Fruit fly (Drosophila melanogaster) whole organism, embryonic: ENCODE data around the gene Frq2.
A peak's percentile ranks its signal among the peaks of the same experiment; 100 is the strongest.

Experiments used
- Asciz ChIP-seq: fragments of 200-800 bp; sonication (Bioruptor generic); optimal IDR thresholded peaks from 2 replicates; lab custom pipeline; 2017; ENCODE audit warnings: missing biosample characterization, mild to moderate bottlenecking, missing genetic modification characterization, missing genetic modification reagents
- Atf-2 ChIP-seq: fragments of 200-800 bp; sonication (Bioruptor generic); optimal IDR thresholded peaks from 2 replicates; lab custom pipeline; 2016; ENCODE audit warnings: missing biosample characterization, missing genetic modification characterization
- BEAF-32 ChIP-seq: fragments of 200-800 bp; sonication (Bioruptor generic); optimal IDR thresholded peaks from 3 replicates; lab custom pipeline; 2017; ENCODE audit warnings: missing biosample characterization, missing genetic modification characterization, mild to moderate bottlenecking, moderate library complexity, missing genetic modification reagents
- Bdp1 ChIP-seq: fragments of 200-800 bp; sonication (Bioruptor generic); optimal IDR thresholded peaks from 3 replicates; lab custom pipeline; 2016; ENCODE audit warnings: missing biosample characterization, missing genetic modification characterization
- Bgb ChIP-seq: fragments of 200-800 bp; sonication (Bioruptor generic); IDR thresholded peaks from 2 replicates; pipeline ENCODE4 v1.3.6; 2022; ENCODE audit warnings: missing biosample characterization, missing genetic modification characterization; ENCODE audit not compliant: partially characterized antibody
- BtbVII ChIP-seq: fragments of 200-800 bp; sonication (Bioruptor generic); optimal IDR thresholded peaks from 3 replicates; lab custom pipeline; 2017; ENCODE audit warnings: missing biosample characterization, mild to moderate bottlenecking, missing genetic modification characterization
- CG11085 ChIP-seq: fragments of 200-800 bp; sonication (Bioruptor generic); IDR thresholded peaks from 2 replicates; pipeline ENCODE4 v1.3.6; 2022; ENCODE audit warnings: missing biosample characterization, missing genetic modification characterization
- CG11093 ChIP-seq: fragments of 200-800 bp; sonication (Bioruptor generic); IDR thresholded peaks from 3 replicates; pipeline ENCODE4 v1.3.6; 2022; ENCODE audit warnings: missing biosample characterization, missing genetic modification characterization
- CG11456 ChIP-seq: fragments of 200-800 bp; sonication (Bioruptor generic); IDR thresholded peaks from 3 replicates; pipeline ENCODE4 v1.3.6; 2022; ENCODE audit warnings: missing biosample characterization, missing genetic modification characterization
- CG12071 ChIP-seq: fragments of 200-800 bp; sonication (Bioruptor generic); optimal IDR thresholded peaks from 3 replicates; lab custom pipeline; 2018; ENCODE audit warnings: missing biosample characterization, mild to moderate bottlenecking, missing genetic modification characterization
- CG12744 ChIP-seq: fragments of 200-800 bp; sonication (Bioruptor generic); optimal IDR thresholded peaks from 2 replicates; lab custom pipeline; 2016; ENCODE audit warnings: missing biosample characterization, missing genetic modification characterization
- CG14014 ChIP-seq: fragments of 200-800 bp; sonication (Bioruptor generic); IDR thresholded peaks from 2 replicates; pipeline ENCODE4 v1.3.6; 2022; ENCODE audit warnings: missing biosample characterization, missing genetic modification characterization
- CG1647 ChIP-seq: fragments of 200-800 bp; sonication (Bioruptor generic); optimal IDR thresholded peaks from 3 replicates; lab custom pipeline; 2016; ENCODE audit warnings: missing biosample characterization, missing genetic modification characterization
- CG16863 ChIP-seq: fragments of 200-800 bp; sonication (Bioruptor generic); optimal IDR thresholded peaks from 3 replicates; lab custom pipeline; 2016; ENCODE audit warnings: missing biosample characterization, missing genetic modification characterization
- CG31388 ChIP-seq: fragments of 200-800 bp; sonication (Bioruptor generic); optimal IDR thresholded peaks from 2 replicates; lab custom pipeline; 2016; ENCODE audit warnings: missing biosample characterization, missing genetic modification characterization
- CG34422 ChIP-seq: fragments of 200-800 bp; sonication (Bioruptor generic); IDR thresholded peaks from 3 replicates; pipeline ENCODE4 v1.3.6; 2022; ENCODE audit warnings: missing biosample characterization, missing genetic modification characterization
- CG3838 ChIP-seq: fragments of 200-800 bp; sonication (Bioruptor generic); optimal IDR thresholded peaks from 3 replicates; lab custom pipeline; 2016; ENCODE audit warnings: missing biosample characterization, missing genetic modification characterization
- CG4360 ChIP-seq: fragments of 200-800 bp; sonication (Bioruptor generic); IDR thresholded peaks from 2 replicates; pipeline ENCODE4 v1.3.6; 2022; ENCODE audit warnings: missing biosample characterization, missing genetic modification characterization
- CG9215 ChIP-seq: fragments of 200-800 bp; sonication (Bioruptor generic); IDR thresholded peaks from 2 replicates; pipeline ENCODE4 v1.3.6; 2022; ENCODE audit warnings: missing biosample characterization, missing genetic modification characterization
- CG9727 ChIP-seq: fragments of 200-800 bp; sonication (Bioruptor generic); optimal IDR thresholded peaks from 3 replicates; lab custom pipeline; 2017; ENCODE audit warnings: missing biosample characterization, mild to moderate bottlenecking, missing genetic modification characterization
- Chrac-16 ChIP-seq: fragments of 200-800 bp; sonication (Bioruptor generic); optimal IDR thresholded peaks from 3 replicates; lab custom pipeline; 2016; ENCODE audit warnings: missing biosample characterization, missing genetic modification characterization
- Dad ChIP-seq: fragments of 200-800 bp; sonication (Bioruptor generic); optimal IDR thresholded peaks from 3 replicates; lab custom pipeline; 2016; ENCODE audit warnings: missing biosample characterization, missing genetic modification characterization
- Dbx ChIP-seq: fragments of 200-800 bp; sonication (Bioruptor generic); IDR thresholded peaks from 3 replicates; pipeline ENCODE4 v1.3.6; 2022; ENCODE audit warnings: missing biosample characterization, missing genetic modification characterization
- Dll ChIP-seq: fragments of 200-800 bp; sonication (Bioruptor generic); IDR thresholded peaks from 4 replicates; pipeline ENCODE4 v1.3.6; 2022; ENCODE audit warnings: missing biosample characterization, missing genetic modification characterization; ENCODE audit not compliant: partially characterized antibody
- Doc3 ChIP-seq: fragments of 200-800 bp; sonication (Bioruptor generic); IDR thresholded peaks from 3 replicates; pipeline ENCODE4 v1.3.6; 2022; ENCODE audit warnings: missing biosample characterization, missing genetic modification characterization; ENCODE audit not compliant: partially characterized antibody
- Dp ChIP-seq: fragments of 200-800 bp; sonication (Bioruptor generic); optimal IDR thresholded peaks from 2 replicates; lab custom pipeline; 2018; ENCODE audit warnings: missing biosample characterization, mild to moderate bottlenecking, missing genetic modification characterization, moderate library complexity
- GATAe ChIP-seq: fragments of 200-800 bp; sonication (Bioruptor generic); conservative IDR thresholded peaks from 2 replicates; pipeline ENCODE4 v1.3.6; 2022; ENCODE audit warnings: missing biosample characterization, missing genetic modification characterization
- HLH54F ChIP-seq: fragments of 200-800 bp; sonication (Bioruptor generic); optimal IDR thresholded peaks from 3 replicates; lab custom pipeline; 2016; ENCODE audit warnings: missing biosample characterization, missing genetic modification characterization
- Hr78 ChIP-seq, 2 experiments: fragments of 200-800 bp in 1 of 2; fragments of >200 bp in 1 of 2; sonication (Bioruptor generic) in 1 of 2; optimal IDR thresholded peaks; 2 replicates each; lab custom pipeline; 2017 to 2019; ENCODE audit warnings: missing biosample characterization in 2 of 2, missing genetic modification characterization in 2 of 2, mild to moderate bottlenecking in 1 of 2, moderate library complexity in 1 of 2
- NC2β ChIP-seq: fragments of 200-800 bp; sonication (Bioruptor generic); optimal IDR thresholded peaks from 2 replicates; lab custom pipeline; 2016; ENCODE audit warnings: missing biosample characterization, missing genetic modification characterization
- Neu2 ChIP-seq: fragments of 200-800 bp; sonication (Bioruptor generic); optimal IDR thresholded peaks from 3 replicates; lab custom pipeline; 2016; ENCODE audit warnings: missing biosample characterization, missing genetic modification characterization, borderline replicate concordance
- Sin3A ChIP-seq: fragments of >200 bp; optimal IDR thresholded peaks from 2 replicates; lab custom pipeline; 2018
- Xrp1 ChIP-seq: fragments of 200-800 bp; sonication (Bioruptor generic); IDR thresholded peaks from 2 replicates; pipeline ENCODE4 v1.3.6; 2022; ENCODE audit warnings: missing biosample characterization, missing genetic modification characterization
- br ChIP-seq: fragments of >200 bp; optimal IDR thresholded peaks from 2 replicates; lab custom pipeline; 2017
- ci ChIP-seq: fragments of 200-800 bp; sonication (Bioruptor generic); IDR thresholded peaks from 3 replicates; pipeline ENCODE4 v1.3.6; 2022; ENCODE audit warnings: missing biosample characterization, missing genetic modification characterization
- croc ChIP-seq: fragments of 200-800 bp; sonication (Bioruptor generic); conservative IDR thresholded peaks from 3 replicates; pipeline ENCODE4 v1.3.6; 2022; ENCODE audit warnings: missing biosample characterization, missing genetic modification characterization
- crol ChIP-seq: fragments of 200-800 bp; sonication (Bioruptor generic); IDR thresholded peaks from 2 replicates; pipeline ENCODE4 v1.3.6; 2022; ENCODE audit warnings: missing biosample characterization, missing genetic modification characterization
- dmrt99B ChIP-seq: fragments of 200-800 bp; sonication (Bioruptor generic); optimal IDR thresholded peaks from 2 replicates; lab custom pipeline; 2018; ENCODE audit warnings: missing biosample characterization, mild to moderate bottlenecking, missing genetic modification characterization, moderate library complexity
- dysf ChIP-seq: fragments of 200-800 bp; sonication (Bioruptor generic); IDR thresholded peaks from 3 replicates; pipeline ENCODE4 v1.3.6; 2022; ENCODE audit warnings: missing biosample characterization, missing genetic modification characterization
- fd96Cb ChIP-seq: fragments of 200-800 bp; sonication (Bioruptor generic); optimal IDR thresholded peaks from 2 replicates; lab custom pipeline; 2018; ENCODE audit warnings: missing biosample characterization, mild to moderate bottlenecking, missing genetic modification characterization, moderate library complexity
- fu2 ChIP-seq: fragments of 200-800 bp; sonication (Bioruptor generic); optimal IDR thresholded peaks from 2 replicates; lab custom pipeline; 2016; ENCODE audit warnings: missing biosample characterization, missing genetic modification characterization
- gcm ChIP-seq: fragments of 200-800 bp; sonication (Bioruptor generic); optimal IDR thresholded peaks from 2 replicates; lab custom pipeline; 2019; ENCODE audit warnings: missing biosample characterization, mild to moderate bottlenecking, missing genetic modification characterization, moderate library complexity
- gem ChIP-seq: fragments of 200-800 bp; sonication (Bioruptor generic); optimal IDR thresholded peaks from 2 replicates; lab custom pipeline; 2019; ENCODE audit warnings: missing biosample characterization, mild to moderate bottlenecking, missing genetic modification characterization, moderate library complexity
- knrl ChIP-seq: fragments of 200-800 bp; sonication (Bioruptor generic); IDR thresholded peaks from 3 replicates; pipeline ENCODE4 v1.3.6; 2022; ENCODE audit warnings: missing biosample characterization, missing genetic modification characterization; ENCODE audit not compliant: partially characterized antibody
- maf-S ChIP-seq: fragments of 200-800 bp; sonication (Bioruptor generic); optimal IDR thresholded peaks from 2 replicates; lab custom pipeline; 2016; ENCODE audit warnings: missing biosample characterization, missing genetic modification characterization
- mld ChIP-seq: fragments of 200-800 bp; sonication (Bioruptor generic); IDR thresholded peaks from 3 replicates; pipeline ENCODE4 v1.3.6; 2022; ENCODE audit warnings: missing biosample characterization, missing genetic modification characterization; ENCODE audit not compliant: partially characterized antibody
- nom ChIP-seq: fragments of 200-800 bp; sonication (Bioruptor generic); optimal IDR thresholded peaks from 2 replicates; lab custom pipeline; 2017; ENCODE audit warnings: missing biosample characterization, missing genetic modification characterization, mild to moderate bottlenecking, moderate library complexity, missing genetic modification reagents
- p53 ChIP-seq: fragments of 200-800 bp; sonication (Bioruptor generic); optimal IDR thresholded peaks from 2 replicates; lab custom pipeline; 2016; ENCODE audit warnings: missing biosample characterization, missing genetic modification characterization
- scrt ChIP-seq: fragments of 200-800 bp; sonication (Bioruptor generic); optimal IDR thresholded peaks from 2 replicates; lab custom pipeline; 2018; ENCODE audit warnings: missing biosample characterization, mild to moderate bottlenecking, missing genetic modification characterization, moderate library complexity
- stwl ChIP-seq: fragments of 200-800 bp; sonication (Bioruptor generic); optimal IDR thresholded peaks from 3 replicates; lab custom pipeline; 2018; ENCODE audit warnings: missing biosample characterization, mild to moderate bottlenecking, missing genetic modification characterization, moderate library complexity
- tna ChIP-seq: fragments of 200-800 bp; sonication (Bioruptor generic); IDR thresholded peaks from 2 replicates; pipeline ENCODE4 v1.3.6; 2022; ENCODE audit warnings: missing biosample characterization, missing genetic modification characterization; ENCODE audit not compliant: partially characterized antibody

Gene Frq2

DNA sequence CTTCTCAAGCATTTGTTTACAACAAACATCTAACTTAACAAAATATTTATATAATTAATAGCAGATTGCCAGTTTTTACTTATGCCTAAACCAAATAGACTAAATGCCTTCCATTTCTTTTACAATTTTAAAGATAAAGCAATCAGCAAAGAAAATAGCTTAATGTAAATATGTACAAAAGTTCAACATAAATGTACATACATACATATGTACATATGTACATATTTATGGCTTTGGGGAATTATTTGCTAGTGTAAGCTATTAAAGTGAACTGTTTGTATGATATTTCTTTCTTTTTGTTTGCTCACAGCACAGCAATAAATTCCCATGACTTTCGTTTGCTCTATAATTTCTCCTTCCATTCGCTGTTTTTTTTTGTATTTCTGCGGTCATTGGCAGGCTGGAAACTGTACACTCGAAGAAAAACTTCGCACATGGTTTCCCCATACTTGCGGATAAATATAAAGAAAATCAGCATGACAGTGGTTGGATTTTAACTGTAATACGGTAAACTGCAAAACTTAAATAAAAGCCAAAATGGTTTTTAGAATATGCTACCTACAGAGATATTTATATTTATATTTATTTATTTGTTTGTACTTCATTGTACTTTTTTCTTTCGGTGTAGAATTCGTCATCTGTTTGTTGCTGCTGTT, 36.4 kb upstream of the Frq2 start (continued):
- TF ChIP-seq Dp (GFP tag; lab: Kevin White, UChicago) (no peak), fu2 (GFP tag; lab: Kevin White, UChicago) (no peak), CG16863 (GFP tag; lab: Kevin White, UChicago) (no peak), nom (GFP tag; lab: Kevin White, UChicago) (no peak), CG34422 (GFP tag; lab: Robert Waterston, UW) (no peak), CG3838 (no peak), p53 (GFP tag; lab: Kevin White, UChicago) (no peak), br (lab: Kevin White, UChicago) (no peak), CG11093 (GFP tag; lab: Robert Waterston, UW) (no peak), tna (GFP tag; lab: Robert Waterston, UW) (no peak), dysf (GFP tag; lab: Robert Waterston, UW) (peak; percentile 31; the same call in 1 of the 3 replicates), Sin3A (no peak), dmrt99B (peak; percentile 50), CG1647 (GFP tag; lab: Kevin White, UChicago) (no peak), gem (tag; lab: Kevin White, UChicago) (peak; percentile 34), Chrac-16 (no peak), Hr78 (GFP tag; optimal IDR thresholded peaks at IDR 0.05; lab: Kevin White, UChicago) (no peak), CG31388 (GFP tag; lab: Kevin White, UChicago) (no peak), Neu2 (no peak), CG11085 (GFP tag; lab: Robert Waterston, UW) (no peak), scrt (GFP tag; lab: Kevin White, UChicago) (peak; percentile 4), HLH54F (GFP tag; lab: Kevin White, UChicago) (peak; percentile 7), stwl (tag; lab: Kevin White, UChicago) (no peak), Atf-2 (GFP tag; lab: Kevin White, UChicago) (no peak), crol (GFP tag; lab: Robert Waterston, UW) (no peak), Xrp1 (GFP tag; lab: Robert Waterston, UW) (peak; percentile 42), BtbVII (no peak), CG9727 (peak; percentile 29), CG4360 (GFP tag; lab: Robert Waterston, UW) (no peak), BEAF-32 (GFP tag; lab: Kevin White, UChicago) (no peak), ci (GFP tag; lab: Robert Waterston, UW) (0 out of 3 replicates have a peak, but pooled peaks have one; percentile 12), Doc3 (no peak), NC2β (no peak), CG12071 (GFP tag; lab: Kevin White, UChicago) (no peak), gcm (GFP tag; lab: Kevin White, UChicago) (no peak), Bgb (GFP tag; lab: Robert Waterston, UW) (no peak), maf-S (no peak), mld (no peak), fd96Cb (peak; percentile 21), croc (GFP tag; lab: Robert Waterston, UW) (no peak), CG14014 (GFP tag; lab: Robert Waterston, UW) (0 out of 2 replicates have a peak, but pooled peaks have one; percentile 6), Asciz (GFP tag; lab: Kevin White, UChicago) (no peak), Dad (GFP tag; lab: Kevin White, UChicago) (no peak), Dbx (GFP tag; lab: Robert Waterston, UW) (no peak), GATAe (GFP tag; lab: Robert Waterston, UW) (no peak), Dll (GFP tag; lab: Robert Waterston, UW) (no peak), knrl (GFP tag; lab: Robert Waterston, UW) (no peak), CG12744 (GFP tag; lab: Kevin White, UChicago) (no peak), Bdp1 (GFP tag; lab: Kevin White, UChicago) (no peak), CG9215 (GFP tag; lab: Robert Waterston, UW) (no peak), CG11456 (GFP tag; lab: Robert Waterston, UW) (no peak)
